Worm (Caenorhabditis elegans) whole organism, L1 larva: ENCODE data around the gene acbp-7.

Source experiments
- blmp-1 ChIP-seq: fragments of 150-350 bp; optimal IDR thresholded peaks from 2 replicates; lab custom pipeline; 2014; ENCODE audit warnings: missing biosample characterization, missing genetic modification characterization
- lin-13 ChIP-seq: fragments of 150-350 bp; optimal IDR thresholded peaks from 2 replicates; lab custom pipeline; 2014; ENCODE audit warnings: missing biosample characterization, missing genetic modification reagents, missing genetic modification characterization
- nhr-76 ChIP-seq: sonication (generic microtip); optimal IDR thresholded peaks from 2 replicates; lab custom pipeline; 2017; ENCODE audit warnings: missing biosample characterization, missing genetic modification characterization

ce11 chrIII:4826606-4827005 lies 10.9 kb upstream of the acbp-7 start, which contains the start of gene F26A1.3:
- TF ChIP-seq nhr-76 (tag; lab: Kevin White, UChicago), result no peak
- TF ChIP-seq blmp-1 (tag; lab: Kevin White, UChicago), result no peak
- no peak for TF ChIP-seq lin-13 (GFP tag; lab: Kevin White, UChicago)
